Fruit fly (Drosophila melanogaster) ovary, adult (tissue): ENCODE measurements around the gene stai.

Experiments used
- CG17801 ChIP-seq: fragments of 200-800 bp; optimal IDR thresholded peaks from 2 replicates; lab custom pipeline; 2019; ENCODE audit warnings: missing biosample characterization, mild to moderate bottlenecking, missing genetic modification characterization, moderate library complexity; ENCODE audit not compliant: partially characterized antibody

Gene stai

dm6 chr2L:6100202-6100689 is at the start of gene stai:
Gene stai, plus strand, starts transcription at chr2L:6100377.
- TF ChIP-seq CG17801 (GFP tag; lab: Kevin White, UChicago): peak; percentile 59

dm6 chr2L:6050575-6050974 is 49.6 kb upstream of the stai start, which contains the start of gene CG9135:
Gene CG9135, plus strand, starts transcription at chr2L:6050800.
- no peak for TF ChIP-seq CG17801 (GFP tag; lab: Kevin White, UChicago)

dm6 chr2L:6051212-6051621 is 49.0 kb upstream of the stai start:
- TF ChIP-seq CG17801 (GFP tag; lab: Kevin White, UChicago): peak; percentile 96

DNA sequence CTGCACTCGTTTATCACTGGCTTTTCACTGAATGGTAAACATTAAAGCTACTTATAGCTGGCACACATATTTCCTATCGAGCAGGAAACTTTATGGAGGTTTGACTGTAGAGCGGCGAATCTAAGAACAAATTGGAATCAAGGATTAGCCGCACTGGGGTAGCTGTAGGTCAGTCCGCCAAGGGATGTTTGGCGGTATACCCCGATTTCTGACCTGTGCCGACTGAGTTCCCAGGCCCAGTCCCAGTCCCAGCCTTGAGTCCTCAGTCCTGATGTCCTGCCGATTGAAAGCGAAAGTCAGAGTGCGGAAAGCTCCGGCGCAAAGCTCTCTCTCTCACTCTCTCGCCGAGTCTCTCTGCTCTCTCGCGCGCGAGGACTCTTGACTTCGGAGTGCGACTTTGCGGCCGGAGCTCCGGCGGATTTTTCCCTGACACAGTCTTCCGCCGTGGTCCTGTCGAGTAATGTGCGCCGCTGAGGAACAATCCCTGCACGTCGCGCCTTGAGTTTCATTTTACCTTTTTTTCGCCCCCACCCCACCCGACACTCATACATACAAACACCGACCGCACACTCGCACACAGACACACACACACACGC is 46.2 kb upstream of the stai start, which contains the start of gene CG13995:
TSS of gene CG13995 (plus strand) at position 429 of the 596 bp plus-strand sequence.
- no peak for TF ChIP-seq CG17801 (GFP tag; lab: Kevin White, UChicago)

DNA sequence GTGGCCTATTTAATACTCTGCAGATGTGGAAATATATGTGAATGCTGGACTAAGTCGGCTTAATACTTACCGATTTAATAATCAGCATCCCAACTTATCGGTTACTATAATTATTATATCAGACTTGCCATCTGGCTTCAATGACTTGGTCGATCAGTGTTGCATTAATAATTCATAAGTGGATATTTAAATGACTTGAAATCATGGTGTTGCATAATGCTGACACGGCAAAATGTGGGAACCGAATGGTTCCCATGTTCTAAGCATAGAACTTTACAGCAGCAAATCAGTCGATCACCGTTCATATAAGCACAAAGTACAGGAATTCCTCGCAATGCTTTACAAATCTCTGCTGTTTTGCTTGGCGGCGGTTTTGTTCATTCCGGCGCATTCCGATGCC is 40.0 kb upstream of the stai start, which contains the start of gene CG34180:
TSS of gene CG34180 (plus strand) at position 301 of the 400 bp plus-strand sequence.
- no peak for TF ChIP-seq CG17801 (GFP tag; lab: Kevin White, UChicago)

DNA sequence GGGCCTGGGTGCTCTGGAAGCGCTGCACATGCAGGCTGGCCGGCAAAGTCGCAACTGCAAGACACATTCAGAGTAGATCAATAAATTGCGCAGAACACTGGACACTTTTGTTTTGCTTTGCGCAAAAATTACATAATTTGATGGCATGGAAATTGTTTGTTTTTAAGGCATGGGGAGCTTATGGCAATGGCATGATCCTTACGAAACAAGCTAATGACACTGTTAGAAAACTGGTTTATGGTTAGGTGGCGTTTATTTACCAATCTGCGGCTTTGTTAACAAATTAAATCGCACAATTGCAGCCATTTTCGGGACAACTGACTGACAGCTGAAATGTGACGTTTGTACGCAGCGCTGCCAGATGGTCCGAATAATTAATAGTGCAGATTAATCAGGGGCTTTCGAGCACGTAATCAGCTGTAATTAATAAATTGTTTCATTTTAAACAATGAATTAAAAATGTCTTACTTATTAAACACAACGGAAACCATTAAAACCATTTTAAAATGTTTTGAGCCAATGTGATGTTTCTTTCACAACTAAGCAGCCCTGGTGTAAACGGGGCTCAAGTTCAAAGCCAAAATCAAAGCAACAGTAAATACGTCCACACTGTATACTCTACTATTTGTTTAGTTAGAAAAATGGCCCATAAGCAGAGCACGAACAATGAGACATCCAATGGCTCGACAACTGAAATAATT is 37.6 kb upstream of the stai start, which contains the start of the genes ND-51 and CG13994:
TSS of gene ND-51 (minus strand) at position 376 of the 701 bp plus-strand sequence.
TSS of gene CG13994 (plus strand) at position 608 of the 701 bp plus-strand sequence.
- peak; percentile 83 for TF ChIP-seq CG17801 (GFP tag; lab: Kevin White, UChicago)

dm6 chr2L:6065823-6066222 is 34.4 kb upstream of the stai start, which contains the start of the genes Fbw5 and CG9147:
Gene Fbw5, minus strand, starts transcription at chr2L:6065953.
Gene CG9147, plus strand, starts transcription at chr2L:6065997.
- TF ChIP-seq CG17801 (GFP tag; lab: Kevin White, UChicago): peak; percentile 99

DNA sequence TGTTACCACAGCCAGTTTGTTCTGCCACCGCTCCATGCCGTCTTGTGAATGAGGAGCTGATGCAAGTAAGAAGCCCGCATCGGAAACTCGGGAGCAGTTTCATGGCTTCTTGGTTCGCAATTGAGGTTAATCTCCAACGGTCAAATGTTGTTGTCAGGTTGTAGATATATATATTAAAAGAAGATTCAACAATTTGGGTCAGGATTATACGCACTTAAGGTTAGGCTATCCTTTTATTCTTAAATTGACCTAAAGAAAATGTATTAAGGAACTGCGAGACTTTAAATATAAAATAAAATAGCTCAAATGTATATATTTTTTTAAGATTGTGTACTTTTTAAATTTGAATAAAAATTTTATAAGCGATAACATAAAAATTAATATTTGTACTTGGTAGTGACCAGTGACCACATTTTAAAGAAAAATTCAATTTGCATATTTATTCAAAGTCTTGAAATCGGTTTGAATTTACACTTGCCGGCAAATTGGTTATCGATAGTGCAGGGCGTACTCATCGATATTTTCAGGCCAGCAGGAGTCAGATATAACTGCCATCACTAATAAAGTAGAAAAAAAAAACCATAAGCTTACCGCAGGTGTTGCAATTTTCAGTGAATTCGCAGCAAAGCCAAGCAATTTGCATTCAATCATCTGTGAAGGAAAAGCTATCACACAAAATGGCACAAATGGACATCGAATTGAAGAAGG is 31.5 kb upstream of the stai start, which contains the start of the genes CG9150 and Pfdn1:
TSS of gene CG9150 (minus strand) at position 51 of the 708 bp plus-strand sequence.
TSS of gene Pfdn1 (plus strand) at position 536 of the 708 bp plus-strand sequence.
- no peak for TF ChIP-seq CG17801 (GFP tag; lab: Kevin White, UChicago)

dm6 chr2L:6070656-6071231 is 29.4 kb upstream of the stai start, which contains the start of the genes CG9154 and Kr-h2:
Gene CG9154, minus strand, starts transcription at chr2L:6070686.
Gene Kr-h2, plus strand, starts transcription at chr2L:6070990.
- no peak for TF ChIP-seq CG17801 (GFP tag; lab: Kevin White, UChicago)

- no peak for TF ChIP-seq CG17801 (GFP tag; lab: Kevin White, UChicago)
These were observed 28.1 kb upstream of the stai start for dm6 chr2L:6072124-6072523.

DNA sequence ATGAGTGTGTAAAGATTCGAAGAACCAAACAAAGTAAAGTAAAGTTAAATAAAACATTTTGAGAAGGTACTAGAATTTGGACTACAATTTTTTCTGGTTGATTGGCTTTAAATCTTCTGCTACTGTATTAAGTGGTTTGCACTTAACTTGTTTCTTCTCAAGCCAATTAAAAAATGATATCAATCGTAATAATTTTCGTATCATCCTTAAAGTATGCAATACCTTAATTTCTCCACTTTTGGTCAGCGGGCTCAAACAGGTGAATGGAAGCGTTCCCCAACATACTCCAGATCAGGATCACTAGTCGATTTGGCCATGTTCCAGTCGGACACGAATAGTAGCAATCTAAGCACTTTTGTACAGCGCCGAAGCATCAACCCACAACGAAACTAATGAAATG is 26.3 kb upstream of the stai start:
- TF ChIP-seq CG17801 (GFP tag; lab: Kevin White, UChicago): no peak

DNA sequence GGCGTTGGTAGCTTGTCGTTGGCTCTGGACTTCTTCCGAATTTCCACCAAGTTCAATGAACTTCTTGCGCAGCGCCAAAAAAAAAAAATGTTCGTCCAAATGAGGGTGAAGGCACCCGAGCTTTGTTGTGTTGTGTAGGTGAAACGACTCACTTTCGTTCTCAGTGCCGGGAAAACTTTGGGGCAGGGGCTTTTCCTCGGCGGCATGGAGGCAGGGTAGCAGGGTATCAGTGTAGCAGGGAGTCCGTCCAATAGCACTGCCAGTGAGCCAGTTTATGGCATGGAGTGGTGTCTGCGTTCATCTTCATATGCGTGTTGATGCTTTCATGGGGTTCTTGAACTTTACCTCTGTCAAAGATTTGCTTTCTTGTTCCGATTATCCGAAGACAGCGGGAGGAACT is 25.9 kb upstream of the stai start:
- TF ChIP-seq CG17801 (GFP tag; lab: Kevin White, UChicago): no peak

- TF ChIP-seq CG17801 (GFP tag; lab: Kevin White, UChicago): no peak
These were observed 24.8 kb upstream of the stai start for dm6 chr2L:6075345-6075744.

dm6 chr2L:6076143-6076542 is 24.0 kb upstream of the stai start:
- TF ChIP-seq CG17801 (GFP tag; lab: Kevin White, UChicago): no peak
